Worm (Caenorhabditis elegans) whole organism, L2 larva: ENCODE results near the gene cdk-5.

Source experiments
- C34F6.9 ChIP-seq: fragments of 150-350 bp; optimal IDR thresholded peaks from 2 replicates; lab custom pipeline; 2014; ENCODE audit warnings: missing biosample characterization, missing genetic modification characterization
- F13H6.1 ChIP-seq: sonication (generic microtip); optimal IDR thresholded peaks from 2 replicates; lab custom pipeline; 2016; ENCODE audit warnings: missing genetic modification characterization, missing compliant biosample characterization
- R02D3.7 ChIP-seq: fragments of 150-350 bp; optimal IDR thresholded peaks from 2 replicates; lab custom pipeline; 2014; ENCODE audit warnings: missing biosample characterization, missing genetic modification characterization
- Y55F3AM.14 ChIP-seq: fragments of 200-800 bp; sonication (Bioruptor generic); optimal IDR thresholded peaks from 2 replicates; lab custom pipeline; 2018; ENCODE audit warnings: mild to moderate bottlenecking, missing genetic modification characterization, missing compliant biosample characterization
- ZK546.5 ChIP-seq: sonication (generic microtip); optimal IDR thresholded peaks from 2 replicates; lab custom pipeline; 2017; ENCODE audit warnings: missing biosample characterization, missing genetic modification characterization
- aly-2 ChIP-seq: fragments of 150-350 bp; optimal IDR thresholded peaks from 2 replicates; lab custom pipeline; 2014; ENCODE audit warnings: missing biosample characterization, missing genetic modification characterization
- ama-1 ChIP-seq: fragments of 150-350 bp; optimal IDR thresholded peaks from 2 replicates; lab custom pipeline; 2018; ENCODE audit warnings: inconsistent platforms
- blmp-1 ChIP-seq: sonication (generic microtip); optimal IDR thresholded peaks from 2 replicates; lab custom pipeline; 2017; ENCODE audit warnings: missing genetic modification characterization, mild to moderate bottlenecking, missing compliant biosample characterization, antibody characterized with exemption, moderate library complexity; ENCODE audit not compliant: insufficient read depth
- ceh-16 ChIP-seq: fragments of 150-350 bp; optimal IDR thresholded peaks from 2 replicates; lab custom pipeline; 2014; ENCODE audit warnings: missing biosample characterization, missing genetic modification characterization
- ceh-82 ChIP-seq: fragments of 150-350 bp; optimal IDR thresholded peaks from 2 replicates; lab custom pipeline; 2014; ENCODE audit warnings: missing biosample characterization, missing genetic modification characterization
- crh-2 ChIP-seq: sonication (generic microtip); optimal IDR thresholded peaks from 2 replicates; lab custom pipeline; 2017; ENCODE audit warnings: missing biosample characterization, missing genetic modification characterization
- egl-27 ChIP-seq: sonication (generic microtip); optimal IDR thresholded peaks from 3 replicates; lab custom pipeline; 2017; ENCODE audit warnings: missing biosample characterization, missing genetic modification reagents, missing genetic modification characterization
- elt-3 ChIP-seq: sonication (generic microtip); optimal IDR thresholded peaks from 2 replicates; lab custom pipeline; 2017; ENCODE audit warnings: missing biosample characterization, missing genetic modification characterization
- fos-1 ChIP-seq: fragments of 150-350 bp; optimal IDR thresholded peaks from 2 replicates; lab custom pipeline; 2014; ENCODE audit warnings: missing biosample characterization, missing genetic modification characterization
- gmeb-1 ChIP-seq: fragments of 150-350 bp; optimal IDR thresholded peaks from 2 replicates; lab custom pipeline; 2014; ENCODE audit warnings: missing biosample characterization, missing genetic modification characterization
- lin-13 ChIP-seq: fragments of 150-350 bp; optimal IDR thresholded peaks from 2 replicates; lab custom pipeline; 2014; ENCODE audit warnings: missing biosample characterization, missing genetic modification reagents, missing genetic modification characterization
- lsy-2 ChIP-seq, 2 experiments: fragments of 150-350 bp in 1 of 2; sonication (generic microtip) in 1 of 2; optimal IDR thresholded peaks; 2 replicates each; lab custom pipeline; 2014 to 2017; ENCODE audit warnings: missing biosample characterization in 2 of 2, missing genetic modification characterization in 2 of 2
- mdl-1 ChIP-seq, 2 experiments: fragments of 150-350 bp in 1 of 2; sonication (generic microtip) in 1 of 2; optimal IDR thresholded peaks; 2 replicates each; lab custom pipeline; 2017; ENCODE audit warnings: missing biosample characterization in 2 of 2, missing genetic modification characterization in 2 of 2
- nhr-10 ChIP-seq: sonication (generic microtip); optimal IDR thresholded peaks from 2 replicates; lab custom pipeline; 2017; ENCODE audit warnings: missing biosample characterization, missing genetic modification characterization
- nhr-12 ChIP-seq: fragments of 150-350 bp; optimal IDR thresholded peaks from 2 replicates; lab custom pipeline; 2014; ENCODE audit warnings: missing biosample characterization, missing genetic modification characterization
- nhr-129 ChIP-seq: fragments of 150-350 bp; optimal IDR thresholded peaks from 2 replicates; lab custom pipeline; 2014; ENCODE audit warnings: missing biosample characterization, missing genetic modification characterization
- nhr-21 ChIP-seq: fragments of 150-350 bp; optimal IDR thresholded peaks from 2 replicates; lab custom pipeline; 2014; ENCODE audit warnings: missing biosample characterization, missing genetic modification characterization
- nhr-23 ChIP-seq: fragments of 150-350 bp; optimal IDR thresholded peaks from 2 replicates; lab custom pipeline; 2014; ENCODE audit warnings: missing biosample characterization, missing genetic modification reagents, missing genetic modification characterization
- nhr-237 ChIP-seq: fragments of 150-350 bp; optimal IDR thresholded peaks from 2 replicates; lab custom pipeline; 2014; ENCODE audit warnings: missing biosample characterization, missing genetic modification characterization
- nhr-25 ChIP-seq: fragments of 150-350 bp; sonication (generic microtip); optimal IDR thresholded peaks from 3 replicates; lab custom pipeline; 2014; ENCODE audit warnings: missing biosample characterization, missing genetic modification characterization
- nhr-6 ChIP-seq: fragments of 150-350 bp; optimal IDR thresholded peaks from 2 replicates; lab custom pipeline; 2014; ENCODE audit warnings: missing biosample characterization, missing genetic modification characterization
- nhr-77 ChIP-seq: fragments of 150-350 bp; optimal IDR thresholded peaks from 2 replicates; lab custom pipeline; 2014; ENCODE audit warnings: missing biosample characterization, missing genetic modification characterization
- skn-1 ChIP-seq: sonication (generic microtip); optimal IDR thresholded peaks from 2 replicates; lab custom pipeline; 2017; ENCODE audit warnings: missing biosample characterization, missing genetic modification characterization
- sma-3 ChIP-seq: sonication (generic microtip); optimal IDR thresholded peaks from 2 replicates; lab custom pipeline; 2016; ENCODE audit warnings: missing genetic modification reagents, missing genetic modification characterization, missing compliant biosample characterization
- sma-9 ChIP-seq, 2 experiments: fragments of 150-350 bp in 1 of 2; sonication (generic microtip) in 1 of 2; optimal IDR thresholded peaks; 2 replicates each; lab custom pipeline; 2014 to 2016; ENCODE audit warnings: missing genetic modification characterization in 2 of 2, mild to moderate bottlenecking in 1 of 2, missing biosample characterization in 1 of 2, missing compliant biosample characterization in 1 of 2, missing genetic modification reagents in 1 of 2, moderate library complexity in 1 of 2
- snpc-4 ChIP-seq: fragments of 150-350 bp; optimal IDR thresholded peaks from 2 replicates; lab custom pipeline; 2014; ENCODE audit warnings: missing biosample characterization, missing genetic modification characterization
- unc-39 ChIP-seq: fragments of 150-350 bp; optimal IDR thresholded peaks from 2 replicates; lab custom pipeline; 2014; ENCODE audit warnings: missing biosample characterization, missing genetic modification characterization
- unc-55 ChIP-seq: fragments of 150-350 bp; sonication (generic microtip); optimal IDR thresholded peaks from 3 replicates; lab custom pipeline; 2014; ENCODE audit warnings: missing biosample characterization, missing genetic modification reagents, missing genetic modification characterization
- unc-62 ChIP-seq: fragments of 150-350 bp; optimal IDR thresholded peaks from 2 replicates; lab custom pipeline; 2014; ENCODE audit warnings: missing biosample characterization, missing genetic modification reagents, missing genetic modification characterization
- zag-1 ChIP-seq: fragments of 150-350 bp; optimal IDR thresholded peaks from 2 replicates; lab custom pipeline; 2014; ENCODE audit warnings: missing biosample characterization, missing genetic modification characterization
- ztf-1 ChIP-seq: fragments of 200-800 bp; sonication (Bioruptor generic); conservative IDR thresholded peaks from 2 replicates; pipeline ENCODE4 v1.3.6; 2022; ENCODE audit warnings: missing genetic modification characterization, missing compliant biosample characterization
- ztf-11 ChIP-seq: sonication (generic microtip); optimal IDR thresholded peaks from 2 replicates; lab custom pipeline; 2017; ENCODE audit warnings: missing biosample characterization, missing genetic modification characterization
- ztf-4 ChIP-seq: fragments of 150-350 bp; optimal IDR thresholded peaks from 2 replicates; lab custom pipeline; 2014; ENCODE audit warnings: missing biosample characterization, missing genetic modification characterization

Gene cdk-5

ce11 chrIII:13426036-13426435 lies 40.1 kb downstream of the cdk-5 start, which contains the start of gene cope-1:
Gene cope-1, plus strand, starts transcription at chrIII:13426264.
- TF ChIP-seq ceh-82 (tag; lab: Kevin White, UChicago), result no peak
- TF ChIP-seq sma-3 (GFP tag; lab: Kevin White, UChicago), result no peak
- TF ChIP-seq Y55F3AM.14 (GFP tag; lab: Kevin White, UChicago), result no peak
- TF ChIP-seq fos-1 (tag; lab: Kevin White, UChicago), result no peak
- TF ChIP-seq skn-1 (tag; lab: Kevin White, UChicago), result no peak
- TF ChIP-seq ztf-4, result no peak
- TF ChIP-seq mdl-1 (tag; optimal IDR thresholded peaks at IDR 0.05; lab: Kevin White, UChicago), result no peak
- no peak for TF ChIP-seq elt-3 (tag; lab: Kevin White, UChicago)
- no peak for TF ChIP-seq nhr-77 (tag; lab: Kevin White, UChicago)
- TF ChIP-seq gmeb-1 (tag; lab: Kevin White, UChicago), result peak; percentile 56
- no peak for TF ChIP-seq ztf-1 (GFP tag; lab: Robert Waterston, UW)
- no peak for TF ChIP-seq R02D3.7 (tag; lab: Kevin White, UChicago)
- TF ChIP-seq ceh-16 (tag; lab: Kevin White, UChicago), result no peak
- TF ChIP-seq crh-2 (tag; lab: Kevin White, UChicago), result peak; percentile 75
- TF ChIP-seq C34F6.9 (tag; lab: Kevin White, UChicago), result peak; percentile 51
- peak in 1 of 2 experiments; percentile 62 for TF ChIP-seq lsy-2 (tag; optimal IDR thresholded peaks at IDR 0.05; lab: Kevin White, UChicago)
- no peak for TF ChIP-seq ZK546.5 (tag; lab: Kevin White, UChicago)
- TF ChIP-seq nhr-23 (tag; lab: Kevin White, UChicago), result no peak
- no peak for TF ChIP-seq nhr-10
- TF ChIP-seq nhr-21 (tag; lab: Kevin White, UChicago), result no peak
- TF ChIP-seq unc-55, result peak; percentile 25
- TF ChIP-seq zag-1 (tag; lab: Kevin White, UChicago), result no peak
- no peak for TF ChIP-seq nhr-237 (tag; lab: Kevin White, UChicago)
- no peak for TF ChIP-seq nhr-6 (tag; lab: Kevin White, UChicago)
- TF ChIP-seq F13H6.1, result no peak
- TF ChIP-seq, all 48 proteins: peak for 5

DNA sequence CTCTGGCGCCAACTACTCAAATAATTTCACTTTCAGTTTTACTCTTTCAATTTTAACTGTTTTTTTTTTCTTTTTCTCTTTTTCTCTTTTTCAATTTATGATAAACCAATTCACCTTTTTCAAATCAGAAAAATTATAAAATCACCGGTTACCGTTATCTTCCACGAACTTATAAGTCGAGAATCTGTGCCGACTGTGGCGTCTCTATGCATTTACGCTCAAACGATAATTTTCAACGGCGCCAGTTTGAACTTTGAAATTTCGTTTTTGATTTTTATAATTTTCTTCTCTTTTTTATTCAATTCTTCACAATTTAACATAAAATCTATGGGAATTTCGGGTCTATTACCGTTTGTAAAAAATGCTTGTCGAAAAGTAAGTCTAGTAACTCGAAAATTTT lies 42.7 kb downstream of the cdk-5 start, which contains the start of gene exo-1:
Gene exo-1 (plus strand): TSS at position 101 of the 400 bp plus-strand sequence.
- TF ChIP-seq nhr-21 (tag; lab: Kevin White, UChicago) (no peak), unc-39 (tag; lab: Kevin White, UChicago) (no peak), ZK546.5 (tag; lab: Kevin White, UChicago) (no peak), zag-1 (tag; lab: Kevin White, UChicago) (peak; percentile 1), gmeb-1 (tag; lab: Kevin White, UChicago) (peak; percentile 91), sma-3 (GFP tag; lab: Kevin White, UChicago) (peak; percentile 70), ceh-82 (tag; lab: Kevin White, UChicago) (no peak), R02D3.7 (tag; lab: Kevin White, UChicago) (no peak), ztf-11 (no peak), nhr-25 (tag; lab: Kevin White, UChicago) (peak; percentile 63), F13H6.1 (no peak), lin-13 (GFP tag; lab: Kevin White, UChicago) (peak; percentile 75), ama-1 (lab: Kevin White, UChicago) (no peak), snpc-4 (tag; lab: Kevin White, UChicago) (peak; percentile 53), unc-55 (peak; percentile 87), lsy-2 (tag; optimal IDR thresholded peaks at IDR 0.05; lab: Kevin White, UChicago) (peak in 1 of 2 experiments; percentile 77), nhr-129 (tag; lab: Kevin White, UChicago) (peak; percentile 70), C34F6.9 (tag; lab: Kevin White, UChicago) (peak; percentile 41), nhr-77 (tag; lab: Kevin White, UChicago) (no peak), nhr-10 (no peak), sma-9 (GFP tag; optimal IDR thresholded peaks at IDR 0.05; lab: Kevin White, UChicago) (peak; percentile 26), sma-9 (tag; optimal IDR thresholded peaks at IDR 0.05; lab: Kevin White, UChicago) (no peak), crh-2 (tag; lab: Kevin White, UChicago) (peak; percentile 66), elt-3 (tag; lab: Kevin White, UChicago) (no peak), blmp-1 (tag; lab: Kevin White, UChicago) (peak; percentile 21), fos-1 (tag; lab: Kevin White, UChicago) (peak; percentile 63), mdl-1 (tag; optimal IDR thresholded peaks at IDR 0.05; lab: Kevin White, UChicago) (no peak)

ce11 chrIII:13418975-13419374 lies 47.2 kb downstream of the cdk-5 start:
- TF ChIP-seq F13H6.1 (no peak), C34F6.9 (tag; lab: Kevin White, UChicago) (no peak), R02D3.7 (tag; lab: Kevin White, UChicago) (no peak), egl-27 (tag; lab: Kevin White, UChicago) (no peak), nhr-21 (tag; lab: Kevin White, UChicago) (no peak), Y55F3AM.14 (GFP tag; lab: Kevin White, UChicago) (no peak), nhr-12 (tag; lab: Kevin White, UChicago) (no peak), sma-9 (GFP tag; optimal IDR thresholded peaks at IDR 0.05; lab: Kevin White, UChicago) (no peak), sma-9 (tag; optimal IDR thresholded peaks at IDR 0.05; lab: Kevin White, UChicago) (no peak), zag-1 (tag; lab: Kevin White, UChicago) (no peak), aly-2 (tag; lab: Kevin White, UChicago) (no peak), fos-1 (tag; lab: Kevin White, UChicago) (no peak), skn-1 (tag; lab: Kevin White, UChicago) (no peak), unc-62 (GFP tag; lab: Kevin White, UChicago) (no peak)
